Worm (Caenorhabditis elegans): ENCODE results near the gene phdh-1.

phdh-1 gene

DNA sequence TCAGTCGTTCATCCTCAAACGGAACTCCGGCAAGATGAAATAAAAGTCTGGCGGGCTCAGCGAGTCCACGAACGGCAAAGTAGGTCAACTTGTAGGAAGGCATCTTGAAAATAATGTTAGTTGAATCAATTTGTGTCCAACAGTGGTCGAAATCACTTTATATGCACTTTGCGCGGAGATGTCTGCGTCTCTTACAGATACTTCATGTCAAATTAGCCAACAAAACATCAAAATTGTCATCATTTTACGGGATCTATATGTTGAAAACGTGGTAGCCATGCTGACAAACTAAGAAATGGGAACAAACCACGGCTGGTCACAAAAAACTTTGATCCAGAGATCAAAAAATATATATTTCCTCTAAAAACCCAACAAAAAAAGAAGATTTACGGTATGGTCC, 20.5 kb downstream of the phdh-1 start, which contains the start of gene gst-12:
Gene gst-12 (minus strand): TSS at position 254 of the 400 bp plus-strand sequence.
- TF ChIP-seq unc-62 (GFP tag; optimal IDR thresholded peaks at IDR 0.05) (peak; percentile 24), hlh-1 (tag; optimal IDR thresholded peaks at IDR 0.05) (no peak)

DNA sequence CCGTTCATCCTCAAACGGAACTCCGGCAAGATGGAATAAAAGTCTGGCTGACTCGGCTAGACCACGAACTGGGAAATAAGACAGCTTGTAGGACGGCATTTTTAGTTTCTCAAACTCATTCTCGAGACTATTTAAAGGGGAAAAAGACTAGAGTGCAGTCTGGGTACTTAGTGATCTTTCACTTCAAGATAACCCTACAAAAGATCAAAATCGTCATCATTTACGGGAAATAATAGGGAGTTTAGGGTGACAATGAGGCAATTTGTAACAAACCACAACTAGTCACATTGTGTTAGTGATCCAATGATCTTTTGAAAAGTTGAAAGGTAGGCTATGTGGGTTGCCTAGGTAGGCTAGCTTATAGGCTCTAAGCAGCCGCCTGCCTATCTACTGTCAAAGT, 22.3 kb downstream of the phdh-1 start, which contains the start of gene gst-14:
Gene gst-14 (minus strand): TSS at position 101 of the 400 bp plus-strand sequence.
- TF ChIP-seq nhr-2 (tag; optimal IDR thresholded peaks at IDR 0.05) (no peak), flh-1 (GFP tag; optimal IDR thresholded peaks at IDR 0.05) (no peak), pha-4 (tag; optimal IDR thresholded peaks at IDR 0.05) (no peak), sem-2 (GFP tag; optimal IDR thresholded peaks at IDR 0.05) (no peak), ceh-83 (GFP tag; optimal IDR thresholded peaks at IDR 0.05) (no peak), unc-120 (tag; optimal IDR thresholded peaks at IDR 0.05; ENCODE audit: poor library complexity, severe bottlenecking) (no peak), ceh-39 (tag; optimal IDR thresholded peaks at IDR 0.05) (no peak), elt-3 (tag; optimal IDR thresholded peaks at IDR 0.05) (no peak)

DNA sequence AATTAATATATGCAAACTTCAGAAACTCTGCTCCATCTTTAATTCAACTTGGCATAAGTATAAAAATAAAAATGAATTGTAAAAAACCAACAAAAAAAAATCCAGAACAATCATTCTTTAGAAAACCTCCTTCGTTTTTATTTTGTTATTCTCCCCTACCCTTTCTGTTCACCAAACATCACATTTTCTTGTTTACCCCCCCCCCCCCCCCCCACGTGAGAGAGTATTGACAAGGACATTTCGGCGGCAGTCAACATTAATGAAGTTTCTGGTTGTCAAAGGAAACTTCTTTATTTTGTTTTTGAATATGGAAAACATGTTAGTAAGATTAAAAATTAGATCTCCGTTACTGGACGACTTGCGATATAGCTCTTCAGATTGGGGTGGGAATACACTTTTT, 23.8 kb downstream of the phdh-1 start:
- no peak for TF ChIP-seq nhr-76 (tag; optimal IDR thresholded peaks at IDR 0.05)
- TF ChIP-seq zip-8 (tag; optimal IDR thresholded peaks at IDR 0.05): no peak
- no peak for TF ChIP-seq lsy-2 (tag; optimal IDR thresholded peaks at IDR 0.05)
- TF ChIP-seq ztf-11 (tag; optimal IDR thresholded peaks at IDR 0.05): no peak
- TF ChIP-seq M03D4.4 (tag; optimal IDR thresholded peaks at IDR 0.05): no peak
- no peak for TF ChIP-seq mls-2 (tag; optimal IDR thresholded peaks at IDR 0.05)

DNA sequence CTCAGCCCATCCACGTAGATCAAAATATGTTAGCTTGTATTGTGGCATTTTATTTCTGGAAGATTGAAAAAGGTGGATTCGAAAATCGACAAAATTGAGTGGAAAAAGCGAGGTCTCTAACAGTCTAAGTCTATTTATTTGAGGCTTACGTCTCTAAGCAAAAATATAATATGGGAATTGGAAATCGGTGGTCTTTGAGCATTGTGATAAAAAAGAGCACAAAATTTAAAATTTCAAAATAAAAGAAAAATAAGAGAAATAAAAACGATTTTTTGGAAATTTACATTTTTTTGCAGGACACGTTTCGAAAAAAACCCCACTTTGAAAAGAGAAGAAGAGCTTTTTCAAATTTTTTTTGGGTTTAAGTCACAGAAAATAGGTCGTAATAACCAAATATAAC, 25.2 kb downstream of the phdh-1 start, which contains the start of gene gst-15:
Gene gst-15 (minus strand): TSS at position 101 of the 400 bp plus-strand sequence.
- TF ChIP-seq drap-1 (GFP tag; optimal IDR thresholded peaks at IDR 0.05): no peak
- TF ChIP-seq nhr-28 (tag; optimal IDR thresholded peaks at IDR 0.05): no peak
- no peak for TF ChIP-seq nhr-237 (tag; optimal IDR thresholded peaks at IDR 0.05)
- no peak for TF ChIP-seq flh-1 (GFP tag; optimal IDR thresholded peaks at IDR 0.05)
- no peak for TF ChIP-seq mls-2 (tag; optimal IDR thresholded peaks at IDR 0.05)
- no peak for TF ChIP-seq zip-8 (tag; optimal IDR thresholded peaks at IDR 0.05)
- TF ChIP-seq unc-120 (tag; optimal IDR thresholded peaks at IDR 0.05; ENCODE audit: poor library complexity, severe bottlenecking): no peak
- TF ChIP-seq pha-4 (tag; optimal IDR thresholded peaks at IDR 0.05): no peak
- TF ChIP-seq sptf-1 (tag; optimal IDR thresholded peaks at IDR 0.05): no peak
- no peak for TF ChIP-seq ceh-39 (tag; optimal IDR thresholded peaks at IDR 0.05)
- no peak for TF ChIP-seq mab-5 (tag; optimal IDR thresholded peaks at IDR 0.05)
- TF ChIP-seq ces-1 (GFP tag; optimal IDR thresholded peaks at IDR 0.05): no peak
- no peak for TF ChIP-seq unc-62 (GFP tag; optimal IDR thresholded peaks at IDR 0.05)
- no peak for TF ChIP-seq ham-2 (GFP tag; optimal IDR thresholded peaks at IDR 0.05)
- TF ChIP-seq sem-2 (GFP tag; optimal IDR thresholded peaks at IDR 0.05): no peak
- TF ChIP-seq hlh-1 (tag; optimal IDR thresholded peaks at IDR 0.05): no peak

DNA sequence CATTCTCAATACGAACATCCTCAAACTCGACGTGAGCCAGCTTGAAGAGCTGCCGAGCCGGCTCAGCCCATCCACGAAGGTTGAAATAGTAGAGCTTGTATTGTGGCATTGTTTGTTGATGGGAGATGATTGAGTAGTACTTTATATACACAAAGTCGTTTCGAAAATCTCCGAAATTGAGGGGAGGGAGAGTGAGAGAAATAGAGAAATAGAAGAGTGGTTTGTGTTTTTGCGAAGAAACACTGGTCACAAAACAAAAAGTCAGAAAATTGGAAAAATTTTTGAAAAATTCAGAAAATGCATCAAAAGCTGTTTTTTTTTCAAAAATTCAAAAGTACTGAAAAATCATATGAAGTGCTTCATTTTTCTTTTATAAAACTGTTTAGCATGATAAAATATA, 27.1 kb downstream of the phdh-1 start, which contains the start of gene gst-24:
Gene gst-24 (minus strand): TSS at position 181 of the 400 bp plus-strand sequence.
- TF ChIP-seq blmp-1 (tag; optimal IDR thresholded peaks at IDR 0.05): no peak
- TF ChIP-seq snpc-4 (tag; optimal IDR thresholded peaks at IDR 0.05): no peak
- no peak for TF ChIP-seq drap-1 (GFP tag; optimal IDR thresholded peaks at IDR 0.05)
- no peak for TF ChIP-seq mep-1 (tag; optimal IDR thresholded peaks at IDR 0.05)
- no peak for TF ChIP-seq ceh-43 (GFP tag; optimal IDR thresholded peaks at IDR 0.05)
- no peak for TF ChIP-seq elt-1 (tag; optimal IDR thresholded peaks at IDR 0.05; ENCODE audit: borderline replicate concordance, insufficient read depth)
- no peak for TF ChIP-seq lin-32 (GFP tag; optimal IDR thresholded peaks at IDR 0.05)
- TF ChIP-seq lsy-2 (tag; optimal IDR thresholded peaks at IDR 0.05): no peak
- no peak for TF ChIP-seq nhr-12 (tag; optimal IDR thresholded peaks at IDR 0.05)
- TF ChIP-seq unc-120 (tag; optimal IDR thresholded peaks at IDR 0.05; ENCODE audit: poor library complexity, severe bottlenecking): no peak
- no peak for TF ChIP-seq nhr-2 (tag; optimal IDR thresholded peaks at IDR 0.05)
- no peak for TF ChIP-seq flh-1 (GFP tag; optimal IDR thresholded peaks at IDR 0.05)
- TF ChIP-seq elt-3 (tag; optimal IDR thresholded peaks at IDR 0.05): no peak
- no peak for TF ChIP-seq unc-39 (tag; optimal IDR thresholded peaks at IDR 0.05)

DNA sequence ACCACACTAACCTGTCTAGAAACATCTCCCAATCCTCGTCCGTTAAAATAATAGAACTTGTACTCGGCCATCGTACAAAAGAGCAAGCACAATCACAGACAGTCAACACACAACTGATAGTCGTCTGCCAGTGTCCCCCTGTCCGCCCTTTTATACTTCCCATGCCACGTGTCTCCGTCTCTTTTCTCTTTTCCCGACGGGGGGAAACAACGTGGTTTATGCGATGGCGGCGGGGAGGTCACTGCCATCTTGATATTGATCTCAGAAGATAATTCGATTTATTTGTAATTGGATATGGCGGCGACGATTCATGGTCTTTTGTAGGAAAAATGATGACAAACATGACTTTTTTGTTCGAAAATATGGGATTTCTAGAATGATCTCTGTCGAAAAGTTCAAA, 28.6 kb downstream of the phdh-1 start, which contains the start of gene gst-20:
Gene gst-20 (minus strand): TSS at position 170 of the 400 bp plus-strand sequence.
- no peak for TF ChIP-seq blmp-1 (tag; optimal IDR thresholded peaks at IDR 0.05)
- no peak for TF ChIP-seq nhr-12 (tag; optimal IDR thresholded peaks at IDR 0.05)
- TF ChIP-seq elt-1 (tag; optimal IDR thresholded peaks at IDR 0.05; ENCODE audit: borderline replicate concordance, insufficient read depth): peak; percentile 82

Data from whole organism, mixed stage, embryonic.